Worm (Caenorhabditis elegans): ENCODE measurements around the gene dnc-2.

ce11 chrIII:5922236-5922635, 3.3 kb downstream of the dnc-2 start:
- TF ChIP-seq klf-2 (GFP tag; conservative IDR thresholded peaks at IDR 0.05), result no peak
- TF ChIP-seq ztf-29 (GFP tag; IDR thresholded peaks at IDR 0.05), result no peak
- TF ChIP-seq flt-1 (GFP tag; IDR thresholded peaks at IDR 0.05), result no peak
- TF ChIP-seq med-1 (GFP tag; optimal IDR thresholded peaks at IDR 0.05; ENCODE audit: insufficient read depth), result no peak

Data from whole organism, midembryonic.